Fruit fly (Drosophila melanogaster) S2 (cell line): Measurements from ENCODE around the gene Ppn.

Experiments used
- CG8478 ChIP-seq: fragments of >200 bp; optimal IDR thresholded peaks from 2 replicates; lab custom pipeline; 2018
- CTCF ChIP-seq, 2 experiments: fragments of >200 bp; optimal IDR thresholded peaks; 2 replicates each; lab custom pipeline; 2018

- TF ChIP-seq CG8478 (lab: Kevin White, UChicago) = no peak
- no peak for TF ChIP-seq CTCF (optimal IDR thresholded peaks at IDR 0.05; lab: Kevin White, UChicago)
These were observed 16.3 kb upstream of the Ppn start for dm6 chr3R:28556385-28556784.
